Worm (Caenorhabditis elegans) whole organism, midembryonic: ENCODE data around the gene ZK1240.8.

Source experiments
- T22C8.4 ChIP-seq: fragments of 200-800 bp; sonication (Bioruptor generic); IDR thresholded peaks from 2 replicates; pipeline ENCODE4 v1.3.6; 2022; ENCODE audit warnings: missing genetic modification characterization, missing compliant biosample characterization
- cog-1 ChIP-seq: sonication (generic microtip); optimal IDR thresholded peaks from 2 replicates; lab custom pipeline; 2016; ENCODE audit warnings: missing genetic modification characterization, missing compliant biosample characterization
- flt-1 ChIP-seq: fragments of 200-800 bp; sonication (Bioruptor generic); IDR thresholded peaks from 2 replicates; pipeline ENCODE4 v1.3.6; 2022; ENCODE audit warnings: missing genetic modification characterization, missing compliant biosample characterization
- klf-2 ChIP-seq: fragments of 200-800 bp; sonication (Bioruptor generic); conservative IDR thresholded peaks from 2 replicates; pipeline ENCODE4 v1.3.6; 2022; ENCODE audit warnings: missing genetic modification reagents, missing genetic modification characterization, missing compliant biosample characterization
- med-1 ChIP-seq: sonication (generic microtip); optimal IDR thresholded peaks from 2 replicates; lab custom pipeline; 2017; ENCODE audit warnings: missing genetic modification characterization, mild to moderate bottlenecking, missing compliant biosample characterization, antibody characterized with exemption, missing genetic modification reagents; ENCODE audit not compliant: insufficient read depth
- ref-1 ChIP-seq: fragments of 200-800 bp; sonication (Bioruptor generic); conservative IDR thresholded peaks from 2 replicates; pipeline ENCODE4 v1.3.6; 2022; ENCODE audit warnings: missing genetic modification reagents, missing genetic modification characterization, missing compliant biosample characterization
- tab-1 ChIP-seq: fragments of 200-800 bp; sonication (Bioruptor generic); IDR thresholded peaks from 2 replicates; pipeline ENCODE4 v1.3.6; 2022; ENCODE audit warnings: missing genetic modification characterization, missing compliant biosample characterization
- ztf-23 ChIP-seq: fragments of 200-800 bp; sonication (Bioruptor generic); IDR thresholded peaks from 2 replicates; pipeline ENCODE4 v1.3.6; 2022; ENCODE audit warnings: missing genetic modification reagents, missing genetic modification characterization, missing compliant biosample characterization
- ztf-29 ChIP-seq: fragments of 200-800 bp; sonication (Bioruptor generic); IDR thresholded peaks from 2 replicates; pipeline ENCODE4 v1.3.6; 2022; ENCODE audit warnings: missing genetic modification reagents, missing genetic modification characterization, missing compliant biosample characterization

ce11 chrII:2330462-2330861 is 1.6 kb upstream of the ZK1240.8 start:
- TF ChIP-seq tab-1 (GFP tag; lab: Robert Waterston, UW) (no peak), T22C8.4 (GFP tag; lab: Robert Waterston, UW) (no peak), ref-1 (GFP tag; lab: Robert Waterston, UW) (no peak), flt-1 (GFP tag; lab: Robert Waterston, UW) (peak; percentile 63), ztf-23 (GFP tag; lab: Robert Waterston, UW) (no peak), med-1 (GFP tag; lab: Kevin White, UChicago) (no peak), klf-2 (GFP tag; lab: Robert Waterston, UW) (no peak), cog-1 (tag; lab: Kevin White, UChicago) (no peak), ztf-29 (GFP tag; lab: Robert Waterston, UW) (no peak)
